Worm (Caenorhabditis elegans) whole organism, L2 larva: Measurements from ENCODE around the gene ced-13.

Experiments
- C34F6.9 ChIP-seq: fragments of 150-350 bp; optimal IDR thresholded peaks from 2 replicates; lab custom pipeline; 2014; ENCODE audit warnings: missing biosample characterization, missing genetic modification characterization
- F13H6.1 ChIP-seq: sonication (generic microtip); optimal IDR thresholded peaks from 2 replicates; lab custom pipeline; 2016; ENCODE audit warnings: missing genetic modification characterization, missing compliant biosample characterization
- R02D3.7 ChIP-seq: fragments of 150-350 bp; optimal IDR thresholded peaks from 2 replicates; lab custom pipeline; 2014; ENCODE audit warnings: missing biosample characterization, missing genetic modification characterization
- Y55F3AM.14 ChIP-seq: fragments of 200-800 bp; sonication (Bioruptor generic); optimal IDR thresholded peaks from 2 replicates; lab custom pipeline; 2018; ENCODE audit warnings: mild to moderate bottlenecking, missing genetic modification characterization, missing compliant biosample characterization
- ZK546.5 ChIP-seq: sonication (generic microtip); optimal IDR thresholded peaks from 2 replicates; lab custom pipeline; 2017; ENCODE audit warnings: missing biosample characterization, missing genetic modification characterization
- alr-1 ChIP-seq: fragments of 150-350 bp; optimal IDR thresholded peaks from 2 replicates; lab custom pipeline; 2014; ENCODE audit warnings: missing biosample characterization, missing genetic modification characterization
- aly-2 ChIP-seq: fragments of 150-350 bp; optimal IDR thresholded peaks from 2 replicates; lab custom pipeline; 2014; ENCODE audit warnings: missing biosample characterization, missing genetic modification characterization
- blmp-1 ChIP-seq: sonication (generic microtip); optimal IDR thresholded peaks from 2 replicates; lab custom pipeline; 2017; ENCODE audit warnings: missing genetic modification characterization, mild to moderate bottlenecking, missing compliant biosample characterization, antibody characterized with exemption, moderate library complexity; ENCODE audit not compliant: insufficient read depth
- ceh-82 ChIP-seq: fragments of 150-350 bp; optimal IDR thresholded peaks from 2 replicates; lab custom pipeline; 2014; ENCODE audit warnings: missing biosample characterization, missing genetic modification characterization
- crh-2 ChIP-seq: sonication (generic microtip); optimal IDR thresholded peaks from 2 replicates; lab custom pipeline; 2017; ENCODE audit warnings: missing biosample characterization, missing genetic modification characterization
- dmd-4 ChIP-seq: sonication (generic microtip); optimal IDR thresholded peaks from 2 replicates; lab custom pipeline; 2017; ENCODE audit warnings: missing biosample characterization, missing genetic modification characterization
- egl-27 ChIP-seq: sonication (generic microtip); optimal IDR thresholded peaks from 3 replicates; lab custom pipeline; 2017; ENCODE audit warnings: missing biosample characterization, missing genetic modification reagents, missing genetic modification characterization
- elt-3 ChIP-seq: sonication (generic microtip); optimal IDR thresholded peaks from 2 replicates; lab custom pipeline; 2017; ENCODE audit warnings: missing biosample characterization, missing genetic modification characterization
- fos-1 ChIP-seq: fragments of 150-350 bp; optimal IDR thresholded peaks from 2 replicates; lab custom pipeline; 2014; ENCODE audit warnings: missing biosample characterization, missing genetic modification characterization
- lin-11 ChIP-seq: fragments of 150-350 bp; sonication (generic microtip); optimal IDR thresholded peaks from 2 replicates; lab custom pipeline; 2014; ENCODE audit warnings: missing biosample characterization, missing genetic modification characterization, inconsistent platforms, mixed read lengths
- lin-13 ChIP-seq: fragments of 150-350 bp; optimal IDR thresholded peaks from 2 replicates; lab custom pipeline; 2014; ENCODE audit warnings: missing biosample characterization, missing genetic modification reagents, missing genetic modification characterization
- lin-39 ChIP-seq: fragments of 150-350 bp; optimal IDR thresholded peaks from 2 replicates; lab custom pipeline; 2014; ENCODE audit warnings: missing biosample characterization, missing genetic modification reagents, missing genetic modification characterization
- mab-5 ChIP-seq: fragments of 150-350 bp; optimal IDR thresholded peaks from 2 replicates; lab custom pipeline; 2014; ENCODE audit warnings: missing biosample characterization, missing genetic modification characterization
- mbf-1 ChIP-seq: sonication (generic microtip); optimal IDR thresholded peaks from 2 replicates; lab custom pipeline; 2017; ENCODE audit warnings: missing biosample characterization, missing genetic modification characterization
- mdl-1 ChIP-seq, 2 experiments: fragments of 150-350 bp in 1 of 2; sonication (generic microtip) in 1 of 2; optimal IDR thresholded peaks; 2 replicates each; lab custom pipeline; 2017; ENCODE audit warnings: missing biosample characterization in 2 of 2, missing genetic modification characterization in 2 of 2
- nhr-10 ChIP-seq: sonication (generic microtip); optimal IDR thresholded peaks from 2 replicates; lab custom pipeline; 2017; ENCODE audit warnings: missing biosample characterization, missing genetic modification characterization
- nhr-11 ChIP-seq: fragments of 150-350 bp; optimal IDR thresholded peaks from 2 replicates; lab custom pipeline; 2014; ENCODE audit warnings: missing biosample characterization, missing genetic modification characterization
- nhr-21 ChIP-seq: fragments of 150-350 bp; optimal IDR thresholded peaks from 2 replicates; lab custom pipeline; 2014; ENCODE audit warnings: missing biosample characterization, missing genetic modification characterization
- nhr-23 ChIP-seq: fragments of 150-350 bp; optimal IDR thresholded peaks from 2 replicates; lab custom pipeline; 2014; ENCODE audit warnings: missing biosample characterization, missing genetic modification reagents, missing genetic modification characterization
- nhr-25 ChIP-seq: fragments of 150-350 bp; sonication (generic microtip); optimal IDR thresholded peaks from 3 replicates; lab custom pipeline; 2014; ENCODE audit warnings: missing biosample characterization, missing genetic modification characterization
- nhr-77 ChIP-seq: fragments of 150-350 bp; optimal IDR thresholded peaks from 2 replicates; lab custom pipeline; 2014; ENCODE audit warnings: missing biosample characterization, missing genetic modification characterization
- sem-4 ChIP-seq: fragments of 150-350 bp; optimal IDR thresholded peaks from 2 replicates; lab custom pipeline; 2014; ENCODE audit warnings: missing biosample characterization, missing genetic modification reagents, missing genetic modification characterization
- snpc-4 ChIP-seq: fragments of 150-350 bp; optimal IDR thresholded peaks from 2 replicates; lab custom pipeline; 2014; ENCODE audit warnings: missing biosample characterization, missing genetic modification characterization
- unc-39 ChIP-seq: fragments of 150-350 bp; optimal IDR thresholded peaks from 2 replicates; lab custom pipeline; 2014; ENCODE audit warnings: missing biosample characterization, missing genetic modification characterization
- unc-55 ChIP-seq: fragments of 150-350 bp; sonication (generic microtip); optimal IDR thresholded peaks from 3 replicates; lab custom pipeline; 2014; ENCODE audit warnings: missing biosample characterization, missing genetic modification reagents, missing genetic modification characterization
- unc-62 ChIP-seq: fragments of 150-350 bp; optimal IDR thresholded peaks from 2 replicates; lab custom pipeline; 2014; ENCODE audit warnings: missing biosample characterization, missing genetic modification reagents, missing genetic modification characterization
- zag-1 ChIP-seq: fragments of 150-350 bp; optimal IDR thresholded peaks from 2 replicates; lab custom pipeline; 2014; ENCODE audit warnings: missing biosample characterization, missing genetic modification characterization
- ztf-11 ChIP-seq: sonication (generic microtip); optimal IDR thresholded peaks from 2 replicates; lab custom pipeline; 2017; ENCODE audit warnings: missing biosample characterization, missing genetic modification characterization

Gene ced-13

DNA sequence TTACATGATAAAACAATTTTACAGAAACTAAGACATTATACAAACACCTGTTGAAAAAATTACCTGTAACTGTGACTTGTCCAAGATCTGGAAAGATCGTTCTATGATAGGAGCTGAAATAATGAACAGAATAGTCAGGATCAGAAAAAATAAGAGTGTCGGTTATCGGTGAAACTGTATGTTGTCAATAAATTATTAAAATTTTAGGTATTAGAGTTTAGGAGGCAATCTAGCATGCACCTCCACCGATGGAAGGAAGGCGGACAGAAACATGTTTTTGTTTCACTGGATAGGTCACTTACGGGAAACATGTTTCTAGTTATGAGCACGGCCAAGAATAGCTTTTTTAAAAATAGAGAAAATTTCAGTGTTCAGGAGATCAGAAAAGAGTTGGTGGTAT is at the start of gene ced-13:
TSS of gene ced-13 (minus strand) at position 101 of the 400 bp plus-strand sequence.
- no peak for TF ChIP-seq sem-4

ce11 chrX:8346248-8346647 is 46.8 kb upstream of the ced-13 start, which contains the start of gene drd-5:
TSS of gene drd-5 (minus strand) at chrX:8346348.
- TF ChIP-seq mdl-1 (tag; optimal IDR thresholded peaks at IDR 0.05; lab: Kevin White, UChicago) (no peak), snpc-4 (no peak), fos-1 (no peak), unc-62 (GFP tag; lab: Kevin White, UChicago) (no peak), nhr-21 (tag; lab: Kevin White, UChicago) (no peak), lin-39 (tag; lab: Kevin White, UChicago) (no peak), elt-3 (tag; lab: Kevin White, UChicago) (no peak), R02D3.7 (tag; lab: Kevin White, UChicago) (no peak), sem-4 (no peak), unc-39 (tag; lab: Kevin White, UChicago) (no peak), lin-11 (tag; lab: Kevin White, UChicago) (no peak)

DNA sequence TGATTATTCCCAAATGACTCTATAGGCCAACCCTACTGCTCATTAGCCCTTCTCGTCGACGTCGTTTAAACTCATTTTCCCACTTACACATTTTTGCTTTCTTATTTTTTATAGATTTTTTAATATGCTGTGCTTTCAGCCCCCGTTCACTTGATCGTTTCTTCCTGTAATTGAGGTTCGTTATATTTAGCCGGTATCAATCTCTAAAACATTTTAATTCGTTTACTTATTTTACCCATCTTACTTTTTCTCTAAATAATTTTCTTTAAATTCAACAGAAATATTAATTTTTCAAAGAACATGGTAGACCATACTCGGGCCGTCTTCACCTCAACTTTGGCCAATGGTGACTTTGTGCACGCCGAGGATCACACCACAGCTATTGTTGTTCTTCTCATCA is 42.2 kb upstream of the ced-13 start, which contains the start of gene F55E10.1:
TSS of gene F55E10.1 (plus strand) at position 301 of the 400 bp plus-strand sequence.
- TF ChIP-seq ztf-11 (tag; lab: Kevin White, UChicago) (no peak), nhr-23 (tag; lab: Kevin White, UChicago) (no peak), lin-13 (no peak), zag-1 (tag; lab: Kevin White, UChicago) (no peak), crh-2 (tag; lab: Kevin White, UChicago) (no peak)

ce11 chrX:8340393-8340792 is 40.9 kb upstream of the ced-13 start, which contains the start of gene F55E10.2:
TSS of gene F55E10.2 (plus strand) at chrX:8340693.
- TF ChIP-seq mab-5 (tag; lab: Kevin White, UChicago): no peak
- TF ChIP-seq nhr-10: no peak
- no peak for TF ChIP-seq aly-2 (tag; lab: Kevin White, UChicago)
- TF ChIP-seq dmd-4 (tag; lab: Kevin White, UChicago): no peak
- TF ChIP-seq lin-11 (tag; lab: Kevin White, UChicago): no peak
- no peak for TF ChIP-seq nhr-11
- no peak for TF ChIP-seq nhr-25
- no peak for TF ChIP-seq mdl-1 (tag; optimal IDR thresholded peaks at IDR 0.05; lab: Kevin White, UChicago)
- no peak for TF ChIP-seq nhr-21 (tag; lab: Kevin White, UChicago)
- no peak for TF ChIP-seq nhr-23 (tag; lab: Kevin White, UChicago)
- TF ChIP-seq F13H6.1 (tag; lab: Kevin White, UChicago): no peak
- TF ChIP-seq blmp-1 (tag; lab: Kevin White, UChicago): no peak
- TF ChIP-seq fos-1: no peak
- no peak for TF ChIP-seq ceh-82 (tag; lab: Kevin White, UChicago)
- no peak for TF ChIP-seq unc-55 (GFP tag; lab: Kevin White, UChicago)
- no peak for TF ChIP-seq unc-39 (tag; lab: Kevin White, UChicago)
- no peak for TF ChIP-seq unc-62 (GFP tag; lab: Kevin White, UChicago)
- no peak for TF ChIP-seq alr-1
- TF ChIP-seq elt-3 (tag; lab: Kevin White, UChicago): no peak

DNA sequence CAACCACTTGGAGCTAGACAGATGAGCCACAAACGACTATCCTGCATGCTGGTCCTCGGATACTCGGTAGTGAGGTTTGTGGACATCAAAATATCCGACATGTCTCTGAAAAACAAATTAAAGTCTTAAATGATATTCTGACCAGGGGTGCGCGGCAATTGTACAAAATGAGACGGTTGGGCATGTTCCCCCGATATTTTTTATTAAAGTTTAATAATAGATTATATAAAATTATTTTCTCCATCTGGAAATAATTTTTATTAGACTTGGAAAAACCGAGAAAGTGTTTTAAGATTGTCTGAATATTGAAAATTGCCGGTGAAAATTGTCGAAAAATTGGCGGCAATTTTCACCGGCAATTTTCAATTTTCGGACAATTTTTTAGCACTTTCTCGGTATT is 28.3 kb upstream of the ced-13 start, which contains the start of gene F55E10.4:
TSS of gene F55E10.4 (minus strand) at position 101 of the 400 bp plus-strand sequence.
- TF ChIP-seq Y55F3AM.14 (GFP tag; lab: Kevin White, UChicago) (no peak), nhr-25 (no peak), unc-39 (tag; lab: Kevin White, UChicago) (no peak), lin-13 (no peak), fos-1 (no peak), C34F6.9 (tag; lab: Kevin White, UChicago) (no peak), mbf-1 (no peak), nhr-77 (tag; lab: Kevin White, UChicago) (no peak), ZK546.5 (tag; lab: Kevin White, UChicago) (no peak), blmp-1 (tag; lab: Kevin White, UChicago) (no peak), lin-11 (tag; lab: Kevin White, UChicago) (no peak), ceh-82 (tag; lab: Kevin White, UChicago) (no peak), egl-27 (tag; lab: Kevin White, UChicago) (no peak), aly-2 (tag; lab: Kevin White, UChicago) (no peak)
